Worm (Caenorhabditis elegans): Measurements from ENCODE around the gene sms-1.

DNA sequence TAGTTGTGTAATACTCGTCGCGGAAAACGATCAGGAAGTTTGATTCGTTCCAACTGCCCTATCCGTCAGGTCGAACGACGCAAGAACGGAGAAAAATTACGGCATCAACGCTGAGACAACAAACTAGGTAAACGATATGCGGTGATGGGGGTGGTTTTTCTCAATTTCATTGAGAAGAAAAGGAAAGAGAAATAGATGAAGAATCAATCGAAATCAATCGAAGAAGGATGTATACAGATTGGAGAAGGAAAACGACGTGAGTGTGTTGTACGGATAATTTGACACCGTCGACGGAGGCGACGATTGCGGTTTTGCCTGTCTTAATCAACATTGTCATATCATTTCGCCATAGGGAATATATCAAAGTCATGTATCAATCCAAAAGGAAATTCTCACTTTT is 4.1 kb downstream of the sms-1 start:
- TF ChIP-seq nhr-11 (tag; optimal IDR thresholded peaks at IDR 0.05) (no peak), ceh-34 (tag; optimal IDR thresholded peaks at IDR 0.05) (no peak), che-1 (tag; optimal IDR thresholded peaks at IDR 0.05) (no peak), fkh-10 (GFP tag; optimal IDR thresholded peaks at IDR 0.05) (no peak), ceh-22 (tag; optimal IDR thresholded peaks at IDR 0.05) (no peak), pros-1 (tag; optimal IDR thresholded peaks at IDR 0.05) (no peak), hlh-15 (tag; optimal IDR thresholded peaks at IDR 0.05) (no peak)

Data from whole organism, late embryonic.